Worm (Caenorhabditis elegans): Measurements from ENCODE around the gene C54F6.3.

Gene C54F6.3

ce11 chrV:7558693-7559092, 25.6 kb downstream of the C54F6.3 start, which contains the start of gene ets-7:
Gene ets-7 (minus strand): TSS chrV:7558793.
- TF ChIP-seq ztf-6 (GFP tag; IDR thresholded peaks at IDR 0.05) (no peak), ztf-26 (tag; optimal IDR thresholded peaks at IDR 0.05) (no peak), xnd-1 (tag; optimal IDR thresholded peaks at IDR 0.05) (no peak), F52B5.7 (tag; optimal IDR thresholded peaks at IDR 0.05) (no peak), F55B11.4 (tag; optimal IDR thresholded peaks at IDR 0.05; ENCODE audit: borderline replicate concordance, insufficient read depth) (no peak), B0261.1 (tag; optimal IDR thresholded peaks at IDR 0.05) (no peak), mcd-1 (GFP tag; IDR thresholded peaks at IDR 0.05) (no peak), madf-10 (tag; optimal IDR thresholded peaks at IDR 0.05) (no peak), nfyb-1 (GFP tag; IDR thresholded peaks at IDR 0.05) (no peak), K12H6.12 (tag; optimal IDR thresholded peaks at IDR 0.05) (no peak), F57A8.1 (GFP tag; optimal IDR thresholded peaks at IDR 0.05) (no peak), cebp-1 (GFP tag; IDR thresholded peaks at IDR 0.05) (no peak), cebp-1 (tag; optimal IDR thresholded peaks at IDR 0.05) (no peak), hrde-1 (tag; optimal IDR thresholded peaks at IDR 0.05; ENCODE audit: borderline replicate concordance) (no peak), lsy-27 (tag; optimal IDR thresholded peaks at IDR 0.05; ENCODE audit: borderline replicate concordance, insufficient read depth) (no peak), chd-7 (tag; optimal IDR thresholded peaks at IDR 0.05) (no peak)

ce11 chrV:7562947-7563346, 29.9 kb downstream of the C54F6.3 start, which contains the start of gene F19F10.1:
Gene F19F10.1 (plus strand): TSS chrV:7563247.
- TF ChIP-seq egrh-3 (GFP tag; IDR thresholded peaks at IDR 0.05): no peak
- no peak for TF ChIP-seq cebp-2 (GFP tag; IDR thresholded peaks at IDR 0.05)
- TF ChIP-seq Y79H2A.3 (GFP tag; conservative IDR thresholded peaks at IDR 0.05): no peak
- no peak for TF ChIP-seq F55B11.4 (tag; optimal IDR thresholded peaks at IDR 0.05; ENCODE audit: borderline replicate concordance, insufficient read depth)
- no peak for TF ChIP-seq egl-44 (GFP tag; IDR thresholded peaks at IDR 0.05)
- TF ChIP-seq C06A6.2 (GFP tag; conservative IDR thresholded peaks at IDR 0.05): no peak
- no peak for TF ChIP-seq F22D6.2 (tag; optimal IDR thresholded peaks at IDR 0.05)
- no peak for TF ChIP-seq nfya-2 (GFP tag; IDR thresholded peaks at IDR 0.05)
- no peak for TF ChIP-seq ztf-26 (tag; optimal IDR thresholded peaks at IDR 0.05)

- no peak for TF ChIP-seq madf-10 (tag; optimal IDR thresholded peaks at IDR 0.05)
- no peak for TF ChIP-seq hlh-12 (tag; optimal IDR thresholded peaks at IDR 0.05)
- TF ChIP-seq ztf-26 (tag; optimal IDR thresholded peaks at IDR 0.05): no peak
- no peak for TF ChIP-seq ztf-25 (GFP tag; IDR thresholded peaks at IDR 0.05)
- TF ChIP-seq T07F8.4 (tag; optimal IDR thresholded peaks at IDR 0.05): no peak
- no peak for TF ChIP-seq lsl-1 (GFP tag; optimal IDR thresholded peaks at IDR 0.05)
- no peak for TF ChIP-seq ztf-22 (GFP tag; optimal IDR thresholded peaks at IDR 0.05)
- no peak for TF ChIP-seq atf-7 (tag; optimal IDR thresholded peaks at IDR 0.05)
- no peak for TF ChIP-seq ztf-28 (GFP tag; IDR thresholded peaks at IDR 0.05)
- TF ChIP-seq lag-1 (GFP tag; IDR thresholded peaks at IDR 0.05): no peak
- no peak for TF ChIP-seq gei-17 (GFP tag; optimal IDR thresholded peaks at IDR 0.05)
- TF ChIP-seq nfyb-1 (GFP tag; IDR thresholded peaks at IDR 0.05): no peak
- no peak for TF ChIP-seq ztf-18 (tag; optimal IDR thresholded peaks at IDR 0.05)
- no peak for TF ChIP-seq akir-1 (GFP tag; optimal IDR thresholded peaks at IDR 0.05)
- no peak for TF ChIP-seq bed-1 (GFP tag; IDR thresholded peaks at IDR 0.05)
- no peak for TF ChIP-seq attf-3 (GFP tag; conservative IDR thresholded peaks at IDR 0.05)
- TF ChIP-seq snpc-1.1 (tag; optimal IDR thresholded peaks at IDR 0.05; ENCODE audit: insufficient read depth): no peak
- no peak for TF ChIP-seq ceh-100 (GFP tag; IDR thresholded peaks at IDR 0.05)
- TF ChIP-seq mes-4 (tag; optimal IDR thresholded peaks at IDR 0.05): no peak
- no peak for TF ChIP-seq nhr-90 (tag; optimal IDR thresholded peaks at IDR 0.05)
Observed at ce11 chrV:7570290-7570689, 37.2 kb downstream of the C54F6.3 start, which contains the start of gene clec-212. Gene clec-212 (minus strand): TSS chrV:7570390.
